Fruit fly (Drosophila melanogaster): ENCODE results near the gene CG2887.
A peak's percentile ranks its signal among the peaks of the same experiment; 100 is the strongest.

CG2887 gene

dm6 chrX:10486144-10487030, 8.1 kb upstream of the CG2887 start (continued):
- TF ChIP-seq al (GFP tag; IDR thresholded peaks at IDR 0.05) = peak; percentile 61
- no peak for TF ChIP-seq bbx (GFP tag; IDR thresholded peaks at IDR 0.05; ENCODE audit: partially characterized antibody)
- peak; percentile 46 for TF ChIP-seq CG13775 (GFP tag; optimal IDR thresholded peaks at IDR 0.05)
- TF ChIP-seq Trl (optimal IDR thresholded peaks at IDR 0.05) = peak in 1 of 2 experiments; percentile 42
- peak; percentile 34 for TF ChIP-seq Trl (GFP tag; optimal IDR thresholded peaks at IDR 0.05)
- no peak for TF ChIP-seq exex (tag; optimal IDR thresholded peaks at IDR 0.05)
- peak; percentile 14 for TF ChIP-seq CG1602 (GFP tag; optimal IDR thresholded peaks at IDR 0.05)
- no peak for TF ChIP-seq Hey (tag; optimal IDR thresholded peaks at IDR 0.05)
- TF ChIP-seq CG10267 (tag; optimal IDR thresholded peaks at IDR 0.05) = peak; percentile 39
- TF ChIP-seq nmo (GFP tag; optimal IDR thresholded peaks at IDR 0.05) = peak; percentile 52
- TF ChIP-seq PHDP (tag; optimal IDR thresholded peaks at IDR 0.05) = peak; percentile 72
- peak; percentile 22; the same call in 1 of the 3 replicates for TF ChIP-seq CG14050 (GFP tag; IDR thresholded peaks at IDR 0.05)
- TF ChIP-seq Dbx (GFP tag; IDR thresholded peaks at IDR 0.05) = peak; percentile 64
- TF ChIP-seq scrt (GFP tag; optimal IDR thresholded peaks at IDR 0.05) = peak; percentile 47
- peak; percentile 73 for TF ChIP-seq CG13296 (GFP tag; optimal IDR thresholded peaks at IDR 0.05)
- TF ChIP-seq unc-4 (GFP tag; IDR thresholded peaks at IDR 0.05; ENCODE audit: partially characterized antibody) = no peak
- TF ChIP-seq CG10654 (GFP tag; optimal IDR thresholded peaks at IDR 0.05) = peak; percentile 37
- no peak for TF ChIP-seq Sry-β (GFP tag; optimal IDR thresholded peaks at IDR 0.05)
- peak; percentile 82 for TF ChIP-seq Hmr (GFP tag; optimal IDR thresholded peaks at IDR 0.05)
- TF ChIP-seq psq (GFP tag; optimal IDR thresholded peaks at IDR 0.05) = no peak
- peak; percentile 18 for TF ChIP-seq CG7928 (GFP tag; optimal IDR thresholded peaks at IDR 0.05)
- TF ChIP-seq E2f2 (GFP tag; IDR thresholded peaks at IDR 0.05) = peak; percentile 51; the same call in 1 of the 2 replicates
- TF ChIP-seq caup (GFP tag; optimal IDR thresholded peaks at IDR 0.05; ENCODE audit: severe bottlenecking) = peak; percentile 60
- peak; percentile 46 for TF ChIP-seq tap (tag; optimal IDR thresholded peaks at IDR 0.05)
- peak; percentile 69; the same call in 2 of the 3 replicates for TF ChIP-seq CG11695 (GFP tag; IDR thresholded peaks at IDR 0.05)
- TF ChIP-seq CG2678 (tag; optimal IDR thresholded peaks at IDR 0.05) = peak; percentile 82
- peak; percentile 59 for TF ChIP-seq CG17359 (tag; optimal IDR thresholded peaks at IDR 0.05)
- peak; percentile 13 for TF ChIP-seq HLH54F (GFP tag; optimal IDR thresholded peaks at IDR 0.05)
- peak; percentile 47; the same call in 1 of the 2 replicates for TF ChIP-seq ranshi (GFP tag; IDR thresholded peaks at IDR 0.05)
- peak; percentile 34 for TF ChIP-seq Myb (GFP tag; optimal IDR thresholded peaks at IDR 0.05)
- TF ChIP-seq org-1 (GFP tag; optimal IDR thresholded peaks at IDR 0.05) = peak; percentile 65
- TF ChIP-seq CHES-1-like (GFP tag; optimal IDR thresholded peaks at IDR 0.05) = peak; percentile 66
- TF ChIP-seq abd-A (tag; optimal IDR thresholded peaks at IDR 0.05) = peak; percentile 9
- no peak; the same call in 2 of the 3 replicates for TF ChIP-seq HLH4C (GFP tag; IDR thresholded peaks at IDR 0.05; ENCODE audit: partially characterized antibody)
- TF ChIP-seq CG6765 (GFP tag; optimal IDR thresholded peaks at IDR 0.05) = peak; percentile 35
- TF ChIP-seq H15 (GFP tag; IDR thresholded peaks at IDR 0.05) = 0 out of 3 replicates have a peak, but pooled peaks have one; percentile 44
- TF ChIP-seq CTCF (GFP tag; optimal IDR thresholded peaks at IDR 0.05) = peak; percentile 25
- peak; percentile 43; the same call in 1 of the 2 replicates for TF ChIP-seq CG16779 (GFP tag; IDR thresholded peaks at IDR 0.05)
- TF ChIP-seq CG31365 (tag; optimal IDR thresholded peaks at IDR 0.05) = peak; percentile 42
- TF ChIP-seq CG2120 (GFP tag; optimal IDR thresholded peaks at IDR 0.05) = peak; percentile 85
- peak; percentile 65 for TF ChIP-seq mam (GFP tag; optimal IDR thresholded peaks at IDR 0.05)
- peak; percentile 48 to 60 for TF ChIP-seq Pdp1 (GFP tag; optimal IDR thresholded peaks at IDR 0.05)
- peak; percentile 54 for TF ChIP-seq Adf1 (GFP tag; IDR thresholded peaks at IDR 0.05)
- TF ChIP-seq Poxn (GFP tag; IDR thresholded peaks at IDR 0.05) = 0 out of 2 replicates have a peak, but pooled peaks have one; percentile 46
- TF ChIP-seq Asciz (GFP tag; optimal IDR thresholded peaks at IDR 0.05) = peak; percentile 17
- peak; percentile 45 for TF ChIP-seq ATbp (GFP tag; optimal IDR thresholded peaks at IDR 0.05)
- TF ChIP-seq Bteb2 (GFP tag; optimal IDR thresholded peaks at IDR 0.05) = peak; percentile 22
- TF ChIP-seq knrl (GFP tag; IDR thresholded peaks at IDR 0.05; ENCODE audit: partially characterized antibody) = peak; percentile 40; the same call in 1 of the 3 replicates
